Fruit fly (Drosophila melanogaster) whole organism, embryonic: ENCODE measurements around the gene Cyp313a1.
A peak's percentile ranks its signal among the peaks of the same experiment; 100 is the strongest.

Experiments used
- Atf6 ChIP-seq: fragments of 200-800 bp; sonication (Bioruptor generic); IDR thresholded peaks from 2 replicates; pipeline ENCODE4 v1.3.6; 2022; ENCODE audit warnings: missing biosample characterization, missing genetic modification characterization
- Awh ChIP-seq: fragments of 200-800 bp; sonication (Bioruptor generic); IDR thresholded peaks from 2 replicates; pipeline ENCODE4, ENCODE4 v1.3.6; 2022; ENCODE audit warnings: missing biosample characterization, missing genetic modification characterization
- B-H2 ChIP-seq: fragments of 200-800 bp; sonication (Bioruptor generic); optimal IDR thresholded peaks from 2 replicates; lab custom pipeline; 2018; ENCODE audit warnings: missing biosample characterization, mild to moderate bottlenecking, missing genetic modification characterization
- CG10147 ChIP-seq: fragments of 200-800 bp; sonication (Bioruptor generic); optimal IDR thresholded peaks from 2 replicates; lab custom pipeline; 2019; ENCODE audit warnings: missing biosample characterization, mild to moderate bottlenecking, missing genetic modification characterization, moderate library complexity
- CG11398 ChIP-seq: fragments of 200-800 bp; sonication (Bioruptor generic); optimal IDR thresholded peaks from 2 replicates; lab custom pipeline; 2016; ENCODE audit warnings: missing biosample characterization, missing genetic modification characterization
- CG11560 ChIP-seq: fragments of 200-800 bp; sonication (Bioruptor generic); IDR thresholded peaks from 3 replicates; pipeline ENCODE4 v1.3.6; 2022; ENCODE audit warnings: missing biosample characterization, missing genetic modification characterization
- CG13624 ChIP-seq: fragments of 200-800 bp; sonication (Bioruptor generic); optimal IDR thresholded peaks from 2 replicates; lab custom pipeline; 2016; ENCODE audit warnings: missing biosample characterization, missing genetic modification characterization
- CG15269 ChIP-seq: fragments of 200-800 bp; sonication (Bioruptor generic); optimal IDR thresholded peaks from 2 replicates; lab custom pipeline; 2018; ENCODE audit warnings: missing biosample characterization, mild to moderate bottlenecking, missing genetic modification characterization, moderate library complexity
- CG17328 ChIP-seq: fragments of 200-800 bp; sonication (Bioruptor generic); IDR thresholded peaks from 2 replicates; pipeline ENCODE4 v1.3.6; 2022; ENCODE audit warnings: missing biosample characterization, missing genetic modification characterization
- CG17829 ChIP-seq: fragments of 200-800 bp; optimal IDR thresholded peaks from 2 replicates; lab custom pipeline; 2019; ENCODE audit warnings: missing biosample characterization, mild to moderate bottlenecking, missing genetic modification characterization, moderate library complexity
- CG1832 ChIP-seq: fragments of 200-800 bp; sonication (Bioruptor generic); optimal IDR thresholded peaks from 2 replicates; lab custom pipeline; 2017; ENCODE audit warnings: missing biosample characterization, mild to moderate bottlenecking, missing genetic modification characterization, inconsistent platforms
- CG30020 ChIP-seq: fragments of 200-800 bp; optimal IDR thresholded peaks from 2 replicates; lab custom pipeline; 2019; ENCODE audit warnings: missing biosample characterization, mild to moderate bottlenecking, missing genetic modification characterization, moderate library complexity
- CG31441 ChIP-seq: fragments of 200-800 bp; sonication (Bioruptor generic); IDR thresholded peaks from 2 replicates; pipeline ENCODE4 v1.3.6; 2022; ENCODE audit warnings: missing biosample characterization, missing genetic modification characterization
- CG3163 ChIP-seq: fragments of 200-800 bp; sonication (Bioruptor generic); optimal IDR thresholded peaks from 3 replicates; lab custom pipeline; 2016; ENCODE audit warnings: missing biosample characterization, missing genetic modification characterization
- CG32532 ChIP-seq: fragments of 200-800 bp; sonication (Bioruptor generic); IDR thresholded peaks from 2 replicates; pipeline ENCODE4 v1.3.6; 2022; ENCODE audit warnings: missing biosample characterization, missing genetic modification characterization
- CG34224 ChIP-seq: fragments of 200-800 bp; sonication (Bioruptor generic); IDR thresholded peaks from 3 replicates; pipeline ENCODE4 v1.3.6; 2022; ENCODE audit warnings: missing biosample characterization, missing genetic modification characterization; ENCODE audit not compliant: partially characterized antibody
- CG3995 ChIP-seq: fragments of 200-800 bp; sonication (Bioruptor generic); optimal IDR thresholded peaks from 3 replicates; lab custom pipeline; 2016; ENCODE audit warnings: missing biosample characterization, missing genetic modification characterization
- CG4820 ChIP-seq: fragments of 200-800 bp; sonication (Bioruptor generic); optimal IDR thresholded peaks from 3 replicates; lab custom pipeline; 2016; ENCODE audit warnings: missing biosample characterization, missing genetic modification characterization
- CG6689 ChIP-seq: fragments of 200-800 bp; sonication (Bioruptor generic); IDR thresholded peaks from 2 replicates; pipeline ENCODE4 v1.3.6; 2022; ENCODE audit warnings: missing biosample characterization, missing genetic modification characterization
- CG7372 ChIP-seq: fragments of 200-800 bp; sonication (Bioruptor generic); IDR thresholded peaks from 2 replicates; pipeline ENCODE4 v1.3.6; 2022; ENCODE audit warnings: missing biosample characterization, missing genetic modification characterization
- CG8089 ChIP-seq: fragments of 200-800 bp; sonication (Bioruptor generic); optimal IDR thresholded peaks from 3 replicates; lab custom pipeline; 2016; ENCODE audit warnings: missing biosample characterization, missing genetic modification characterization
- CTCF ChIP-seq: fragments of 200-800 bp; sonication (Bioruptor generic); optimal IDR thresholded peaks from 2 replicates; lab custom pipeline; 2017; ENCODE audit warnings: missing biosample characterization, mild to moderate bottlenecking, missing genetic modification characterization, moderate library complexity
- Dad ChIP-seq: fragments of 200-800 bp; sonication (Bioruptor generic); optimal IDR thresholded peaks from 3 replicates; lab custom pipeline; 2016; ENCODE audit warnings: missing biosample characterization, missing genetic modification characterization
- Doc2 ChIP-seq: fragments of 200-800 bp; sonication (Bioruptor generic); IDR thresholded peaks from 2 replicates; pipeline ENCODE4 v1.3.6; 2022; ENCODE audit warnings: missing biosample characterization, missing genetic modification characterization
- E2f2 ChIP-seq: fragments of 200-800 bp; sonication (Bioruptor generic); IDR thresholded peaks from 2 replicates; pipeline ENCODE4 v1.3.6; 2022; ENCODE audit warnings: missing biosample characterization, missing genetic modification characterization
- Fer1 ChIP-seq: fragments of 200-800 bp; sonication (Bioruptor generic); optimal IDR thresholded peaks from 2 replicates; lab custom pipeline; 2017; ENCODE audit warnings: missing biosample characterization, mild to moderate bottlenecking, missing genetic modification characterization
- Fer3 ChIP-seq: fragments of 200-800 bp; sonication (Bioruptor generic); optimal IDR thresholded peaks from 2 replicates; lab custom pipeline; 2018; ENCODE audit warnings: missing biosample characterization, mild to moderate bottlenecking, missing genetic modification characterization, moderate library complexity
- Hr51 ChIP-seq, 2 experiments: fragments of 200-800 bp; sonication (Bioruptor generic); optimal IDR thresholded peaks; 2 replicates in 1 of 2; 3 replicates in 1 of 2; lab custom pipeline; 2016 to 2018; ENCODE audit warnings: missing biosample characterization in 2 of 2, missing genetic modification characterization in 2 of 2, mild to moderate bottlenecking in 1 of 2, moderate library complexity in 1 of 2
- Oli ChIP-seq: fragments of 200-800 bp; sonication (Bioruptor generic); optimal IDR thresholded peaks from 2 replicates; lab custom pipeline; 2018; ENCODE audit warnings: missing biosample characterization, mild to moderate bottlenecking, missing genetic modification characterization, moderate library complexity
- Opbp ChIP-seq: fragments of 200-800 bp; sonication (Bioruptor generic); IDR thresholded peaks from 3 replicates; pipeline ENCODE4 v1.3.6; 2022; ENCODE audit warnings: missing biosample characterization, missing genetic modification characterization; ENCODE audit not compliant: partially characterized antibody
- Sox102F ChIP-seq: fragments of 200-800 bp; sonication (Bioruptor generic); optimal IDR thresholded peaks from 2 replicates; lab custom pipeline; 2018; ENCODE audit warnings: missing biosample characterization, mild to moderate bottlenecking, missing genetic modification characterization, moderate library complexity
- Ssrp ChIP-seq: fragments of 200-800 bp; sonication (Bioruptor generic); optimal IDR thresholded peaks from 2 replicates; lab custom pipeline; 2018; ENCODE audit warnings: missing biosample characterization, mild to moderate bottlenecking, missing genetic modification characterization, moderate library complexity
- ara ChIP-seq: fragments of 200-800 bp; sonication (Bioruptor generic); IDR thresholded peaks from 2 replicates; pipeline ENCODE4 v1.3.6; 2022; ENCODE audit warnings: missing biosample characterization, missing genetic modification characterization
- cato ChIP-seq: fragments of 200-800 bp; sonication (Bioruptor generic); optimal IDR thresholded peaks from 2 replicates; lab custom pipeline; 2016; ENCODE audit warnings: missing biosample characterization, missing genetic modification characterization, borderline replicate concordance
- cwo ChIP-seq: fragments of 200-800 bp; sonication (Bioruptor generic); optimal IDR thresholded peaks from 3 replicates; lab custom pipeline; 2017; ENCODE audit warnings: missing biosample characterization, missing genetic modification characterization, mild to moderate bottlenecking, moderate library complexity, missing genetic modification reagents
- dmrt99B ChIP-seq: fragments of 200-800 bp; sonication (Bioruptor generic); optimal IDR thresholded peaks from 2 replicates; lab custom pipeline; 2018; ENCODE audit warnings: missing biosample characterization, mild to moderate bottlenecking, missing genetic modification characterization, moderate library complexity
- exex ChIP-seq: fragments of 200-800 bp; sonication (Bioruptor generic); optimal IDR thresholded peaks from 4 replicates; lab custom pipeline; 2018; ENCODE audit warnings: missing biosample characterization, mild to moderate bottlenecking, missing genetic modification characterization, moderate library complexity
- grau ChIP-seq: fragments of 200-800 bp; optimal IDR thresholded peaks from 3 replicates; lab custom pipeline; 2019; ENCODE audit warnings: missing biosample characterization, mild to moderate bottlenecking, missing genetic modification characterization, moderate library complexity
- ind ChIP-seq: fragments of 200-800 bp; sonication (Bioruptor generic); optimal IDR thresholded peaks from 3 replicates; lab custom pipeline; 2016; ENCODE audit warnings: missing biosample characterization, missing genetic modification characterization
- inv ChIP-seq: fragments of 200-800 bp; sonication (Bioruptor generic); IDR thresholded peaks from 2 replicates; pipeline ENCODE4 v1.3.6; 2022; ENCODE audit warnings: missing biosample characterization, missing genetic modification characterization; ENCODE audit not compliant: partially characterized antibody
- nmo ChIP-seq: fragments of 200-800 bp; sonication (Bioruptor generic); optimal IDR thresholded peaks from 2 replicates; lab custom pipeline; 2018; ENCODE audit warnings: missing biosample characterization, mild to moderate bottlenecking, missing genetic modification characterization, moderate library complexity
- oc ChIP-seq: fragments of 200-800 bp; sonication (Bioruptor generic); optimal IDR thresholded peaks from 2 replicates; lab custom pipeline; 2018; ENCODE audit warnings: missing biosample characterization, mild to moderate bottlenecking, missing genetic modification characterization, moderate library complexity
- pan ChIP-seq, 4 experiments: fragments of >200 bp in 3 of 4; fragments of 200-800 bp in 1 of 4; sonication (Bioruptor generic) in 1 of 4; optimal IDR thresholded peaks in 3 of 4; IDR thresholded peaks in 1 of 4; 2 replicates each; pipeline versions ENCODE4 v1.3.6 to Lab custom; 2017 to 2022; ENCODE audit warnings: missing biosample characterization in 2 of 4, missing genetic modification characterization in 2 of 4, mixed read lengths in 1 of 4
- ro ChIP-seq: fragments of 200-800 bp; sonication (Bioruptor generic); IDR thresholded peaks from 2 replicates; pipeline ENCODE4 v1.3.6; 2022; ENCODE audit warnings: missing biosample characterization, missing genetic modification characterization
- slbo ChIP-seq: fragments of 200-800 bp; sonication (Bioruptor generic); IDR thresholded peaks from 2 replicates; pipeline ENCODE4 v1.3.6; 2022; ENCODE audit warnings: missing biosample characterization, missing genetic modification characterization

Gene Cyp313a1

dm6 chr3R:14542038-14542437 is 21.2 kb downstream of the Cyp313a1 start (continued):
- no peak for TF ChIP-seq Dad
- TF ChIP-seq Fer3 (tag; lab: Kevin White, UChicago): peak; percentile 40
- 0 out of 2 replicates have a peak, but pooled peaks have one; percentile 32 for TF ChIP-seq ara (GFP tag; lab: Robert Waterston, UW)
- TF ChIP-seq Doc2 (GFP tag; lab: Robert Waterston, UW): no peak
- TF ChIP-seq CG17328 (GFP tag; lab: Robert Waterston, UW): peak; percentile 26; the same call in 1 of the 2 replicates
- TF ChIP-seq Opbp: no peak
- no peak for TF ChIP-seq CTCF
- peak in 1 of 2 experiments; percentile 44 for TF ChIP-seq Hr51 (GFP tag; optimal IDR thresholded peaks at IDR 0.05; lab: Kevin White, UChicago)
- TF ChIP-seq ro (GFP tag; lab: Robert Waterston, UW): no peak
- TF ChIP-seq nmo: no peak
- TF ChIP-seq CG1832: no peak
- no peak for TF ChIP-seq slbo (GFP tag; lab: Robert Waterston, UW)
- TF ChIP-seq CG13624: no peak
- TF ChIP-seq pan (optimal IDR thresholded peaks at IDR 0.05; lab: Kevin White, UChicago): no peak
- TF ChIP-seq pan (GFP tag; optimal IDR thresholded peaks at IDR 0.05 in 1 of 2, IDR thresholded peaks at IDR 0.05 in 1 of 2): peak in 1 of 2 experiments; percentile 38
- TF ChIP-seq Ssrp (tag; lab: Kevin White, UChicago): no peak
- 0 out of 2 replicates have a peak, but pooled peaks have one; percentile 35 for TF ChIP-seq CG6689 (GFP tag; lab: Robert Waterston, UW)
- TF ChIP-seq CG17829 (tag; lab: Kevin White, UChicago): no peak
- no peak for TF ChIP-seq CG31441
- TF ChIP-seq Oli (tag; lab: Kevin White, UChicago): peak; percentile 9
- TF ChIP-seq Atf6 (GFP tag; lab: Robert Waterston, UW): 0 out of 2 replicates have a peak, but pooled peaks have one; percentile 34
- no peak for TF ChIP-seq CG32532 (GFP tag; lab: Robert Waterston, UW)
- TF ChIP-seq CG7372: peak; percentile 79
- no peak for TF ChIP-seq exex
- no peak for TF ChIP-seq CG11560
- TF ChIP-seq CG30020 (tag; lab: Kevin White, UChicago): no peak
- peak; percentile 45 for TF ChIP-seq Fer1 (GFP tag; lab: Kevin White, UChicago)
- no peak for TF ChIP-seq E2f2
- TF ChIP-seq CG8089 (GFP tag; lab: Kevin White, UChicago): no peak
- TF ChIP-seq CG11398 (GFP tag; lab: Kevin White, UChicago): no peak
- no peak for TF ChIP-seq cato (GFP tag; lab: Kevin White, UChicago)
- peak; percentile 37 for TF ChIP-seq Sox102F (GFP tag; lab: Kevin White, UChicago)
- TF ChIP-seq CG10147 (GFP tag; lab: Kevin White, UChicago): peak; percentile 47
- TF ChIP-seq CG3995 (GFP tag; lab: Kevin White, UChicago): no peak
- TF ChIP-seq cwo (GFP tag; lab: Kevin White, UChicago): peak; percentile 32
- peak; percentile 4 for TF ChIP-seq CG4820
- no peak for TF ChIP-seq B-H2 (GFP tag; lab: Kevin White, UChicago)
- no peak for TF ChIP-seq Awh (GFP tag; lab: Robert Waterston, UW)
- peak; percentile 16 for TF ChIP-seq ind (GFP tag; lab: Kevin White, UChicago)
- peak; percentile 51 for TF ChIP-seq dmrt99B
- no peak for TF ChIP-seq CG3163 (GFP tag; lab: Kevin White, UChicago)
- TF ChIP-seq CG34224 (GFP tag; lab: Robert Waterston, UW): no peak
- TF ChIP-seq grau (tag; lab: Kevin White, UChicago): no peak
- no peak for TF ChIP-seq inv
- peak; percentile 39 for TF ChIP-seq CG15269 (tag; lab: Kevin White, UChicago)
- no peak for TF ChIP-seq oc (tag; lab: Kevin White, UChicago)
